Fruit fly (Drosophila melanogaster) whole organism, wandering third instar larva: ENCODE data around the gene CG12170.

Source experiments
- CG32264 ChIP-seq: fragments of 200-800 bp; sonication (Bioruptor generic); optimal IDR thresholded peaks from 2 replicates; lab custom pipeline; 2016; ENCODE audit warnings: missing biosample characterization, missing genetic modification characterization
- CG9705 ChIP-seq: fragments of 200-800 bp; sonication (Bioruptor generic); optimal IDR thresholded peaks from 2 replicates; lab custom pipeline; 2018; ENCODE audit warnings: missing biosample characterization, mild to moderate bottlenecking, missing genetic modification characterization
- CrebA ChIP-seq: fragments of 200-800 bp; sonication (Bioruptor generic); optimal IDR thresholded peaks from 2 replicates; lab custom pipeline; 2016; ENCODE audit warnings: missing biosample characterization, mild to moderate bottlenecking, missing genetic modification characterization, borderline replicate concordance
- Dfd ChIP-seq: fragments of >200 bp; optimal IDR thresholded peaks from 2 replicates; lab custom pipeline; 2017; ENCODE audit warnings: missing biosample characterization, missing genetic modification characterization
- Dif ChIP-seq: fragments of 200-275, 200-300 bp; sonication (Bioruptor generic); optimal IDR thresholded peaks from 2 replicates; lab custom pipeline; 2018; ENCODE audit warnings: missing biosample characterization, missing genetic modification characterization; ENCODE audit not compliant: partially characterized antibody
- GATAd ChIP-seq: sonication (Bioruptor generic); optimal IDR thresholded peaks from 2 replicates; lab custom pipeline; 2016; ENCODE audit warnings: missing biosample characterization, missing genetic modification characterization
- HLH106 ChIP-seq: fragments of 200-800 bp; optimal IDR thresholded peaks from 3 replicates; lab custom pipeline; 2019; ENCODE audit warnings: missing biosample characterization, mild to moderate bottlenecking, missing genetic modification characterization, moderate library complexity
- Hnf4 ChIP-seq: fragments of 200-800 bp; sonication (Bioruptor generic); optimal IDR thresholded peaks from 2 replicates; lab custom pipeline; 2016; ENCODE audit warnings: missing biosample characterization, mild to moderate bottlenecking, missing genetic modification characterization
- Hr83 ChIP-seq: fragments of 200-300 bp; sonication (Bioruptor generic); optimal IDR thresholded peaks from 2 replicates; lab custom pipeline; 2016; ENCODE audit warnings: missing biosample characterization, mild to moderate bottlenecking, missing genetic modification characterization, moderate library complexity; ENCODE audit not compliant: poor library complexity, severe bottlenecking
- Jra ChIP-seq: sonication (Bioruptor generic); optimal IDR thresholded peaks from 2 replicates; lab custom pipeline; 2016; ENCODE audit warnings: missing biosample characterization, missing genetic modification characterization
- Mio ChIP-seq: sonication (Bioruptor generic); optimal IDR thresholded peaks from 2 replicates; lab custom pipeline; 2016; ENCODE audit warnings: missing biosample characterization, missing genetic modification characterization
- Myc ChIP-seq: fragments of >200 bp; optimal IDR thresholded peaks from 2 replicates; lab custom pipeline; 2017
- N ChIP-seq: fragments of >200 bp; optimal IDR thresholded peaks from 2 replicates; lab custom pipeline; 2018; ENCODE audit warnings: missing biosample characterization, missing external identifiers, missing genetic modification characterization
- OdsH ChIP-seq: fragments of 200-800 bp; sonication (Bioruptor generic); optimal IDR thresholded peaks from 2 replicates; lab custom pipeline; 2016; ENCODE audit warnings: missing biosample characterization, mild to moderate bottlenecking, missing genetic modification characterization
- Rel ChIP-seq, 2 experiments: fragments of 200-800 bp; sonication (Bioruptor generic) in 1 of 2; optimal IDR thresholded peaks; 2 replicates in 1 of 2; 3 replicates in 1 of 2; lab custom pipeline; 2016 to 2019; ENCODE audit warnings: mild to moderate bottlenecking in 2 of 2, missing biosample characterization in 2 of 2, missing genetic modification characterization in 2 of 2, moderate library complexity in 1 of 2
- Sp1 ChIP-seq: fragments of 200-800 bp; sonication (Bioruptor generic); optimal IDR thresholded peaks from 3 replicates; lab custom pipeline; 2019; ENCODE audit warnings: missing biosample characterization, mild to moderate bottlenecking, missing genetic modification characterization, moderate library complexity
- br ChIP-seq: fragments of 200-800 bp; sonication (Bioruptor generic); optimal IDR thresholded peaks from 2 replicates; lab custom pipeline; 2016; ENCODE audit warnings: missing biosample characterization, missing genetic modification characterization
- brk ChIP-seq: fragments of 200-800 bp; sonication (Bioruptor generic); optimal IDR thresholded peaks from 2 replicates; lab custom pipeline; 2016; ENCODE audit warnings: missing biosample characterization, mild to moderate bottlenecking, missing genetic modification characterization
- dmrt93B ChIP-seq: fragments of 200-800 bp; sonication (Bioruptor generic); optimal IDR thresholded peaks from 2 replicates; lab custom pipeline; 2018; ENCODE audit warnings: missing biosample characterization, mild to moderate bottlenecking, missing genetic modification characterization
- dsf ChIP-seq: sonication (Bioruptor generic); optimal IDR thresholded peaks from 2 replicates; lab custom pipeline; 2016; ENCODE audit warnings: missing biosample characterization, missing genetic modification characterization, borderline replicate concordance
- ey ChIP-seq: fragments of 200-800 bp; sonication (Bioruptor generic); optimal IDR thresholded peaks from 2 replicates; lab custom pipeline; 2016; ENCODE audit warnings: missing biosample characterization, missing genetic modification characterization
- foxo ChIP-seq, 2 experiments: fragments of 200-800 bp; sonication (Bioruptor generic); optimal IDR thresholded peaks; 2 replicates in 1 of 2; 3 replicates in 1 of 2; lab custom pipeline; 2016 to 2017; ENCODE audit warnings: missing biosample characterization in 2 of 2, missing genetic modification characterization in 2 of 2
- fru ChIP-seq: fragments of 200-800 bp; sonication (Bioruptor generic); optimal IDR thresholded peaks from 3 replicates; lab custom pipeline; 2016; ENCODE audit warnings: missing biosample characterization, mild to moderate bottlenecking, missing genetic modification characterization
- h ChIP-seq: fragments of 200-800 bp; sonication (Bioruptor generic); optimal IDR thresholded peaks from 3 replicates; lab custom pipeline; 2016; ENCODE audit warnings: missing biosample characterization, mild to moderate bottlenecking, missing genetic modification characterization
- jim ChIP-seq: fragments of 175-275, 200-325 bp; sonication (Bioruptor generic); optimal IDR thresholded peaks from 2 replicates; lab custom pipeline; 2016; ENCODE audit warnings: missing biosample characterization, mild to moderate bottlenecking, missing genetic modification characterization
- lola ChIP-seq: fragments of >200 bp; optimal IDR thresholded peaks from 2 replicates; lab custom pipeline; 2017; ENCODE audit warnings: missing biosample characterization, missing genetic modification characterization
- pan ChIP-seq: fragments of >200 bp; optimal IDR thresholded peaks from 2 replicates; lab custom pipeline; 2017
- psq ChIP-seq: fragments of 200-800 bp; sonication (Bioruptor generic); optimal IDR thresholded peaks from 3 replicates; lab custom pipeline; 2017; ENCODE audit warnings: missing biosample characterization, mild to moderate bottlenecking, missing genetic modification characterization, moderate library complexity
- rgr ChIP-seq: fragments of 200-800 bp; sonication (Bioruptor generic); optimal IDR thresholded peaks from 3 replicates; lab custom pipeline; 2016; ENCODE audit warnings: missing biosample characterization, mild to moderate bottlenecking, missing genetic modification characterization
- sage ChIP-seq: fragments of 200-800 bp; sonication (Bioruptor generic); optimal IDR thresholded peaks from 2 replicates; lab custom pipeline; 2016; ENCODE audit warnings: missing biosample characterization, mild to moderate bottlenecking, missing genetic modification characterization
- sv ChIP-seq: fragments of 200-800 bp; sonication (Bioruptor generic); optimal IDR thresholded peaks from 3 replicates; lab custom pipeline; 2016; ENCODE audit warnings: missing biosample characterization, missing genetic modification characterization
- tai ChIP-seq: sonication (Bioruptor generic); optimal IDR thresholded peaks from 2 replicates; lab custom pipeline; 2016; ENCODE audit warnings: missing biosample characterization, missing genetic modification characterization
- usp ChIP-seq: fragments of >200 bp; optimal IDR thresholded peaks from 2 replicates; lab custom pipeline; 2017; ENCODE audit warnings: missing biosample characterization, missing genetic modification characterization
- woc ChIP-seq: sonication (Bioruptor generic); optimal IDR thresholded peaks from 2 replicates; lab custom pipeline; 2016; ENCODE audit warnings: missing biosample characterization, mild to moderate bottlenecking, missing genetic modification characterization

Gene CG12170

DNA sequence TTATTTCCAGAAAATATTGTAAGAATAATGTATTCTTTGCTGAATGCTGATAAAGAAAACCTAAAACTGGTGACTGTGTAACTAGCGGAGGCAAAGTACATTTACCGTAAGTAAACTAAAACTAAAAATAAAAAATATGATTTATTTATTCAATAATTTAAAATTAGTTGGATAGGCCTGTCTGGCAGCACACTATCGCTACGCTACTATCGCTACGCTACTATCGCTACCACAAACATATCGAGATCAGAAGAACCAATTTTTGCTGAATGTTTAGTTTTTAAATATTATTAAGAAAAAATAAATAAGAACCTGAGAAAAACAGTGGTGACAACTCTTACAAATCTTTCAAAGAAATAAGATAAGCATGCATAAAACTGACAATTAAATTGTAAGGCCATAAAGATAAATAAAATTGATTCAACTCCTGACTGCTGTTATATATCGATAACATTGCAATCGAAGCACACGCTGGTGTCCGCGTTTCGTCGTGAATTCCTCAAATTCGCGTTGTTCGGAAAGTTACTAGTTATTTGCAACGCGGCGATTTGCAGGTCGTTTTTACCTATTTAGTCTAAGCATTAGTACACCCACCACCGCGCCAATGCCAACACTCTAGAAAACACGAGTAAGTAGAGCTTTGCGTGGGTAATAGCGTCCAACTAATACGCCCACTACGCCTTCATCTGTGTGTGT is 23.3 kb downstream of the CG12170 start, which contains the start of gene Wdr33:
Gene Wdr33, plus strand, starts transcription at position 438 of the 696 bp plus-strand sequence.
- TF ChIP-seq Hnf4 (GFP tag; lab: Kevin White, UChicago) (no peak), foxo (GFP tag; optimal IDR thresholded peaks at IDR 0.05; lab: Kevin White, UChicago) (peak in 1 of 2 experiments; percentile 51), br (GFP tag; lab: Kevin White, UChicago) (no peak), Myc (lab: Kevin White, UChicago) (no peak), jim (GFP tag; lab: Kevin White, UChicago) (no peak), dsf (GFP tag; lab: Kevin White, UChicago) (no peak), fru (GFP tag; lab: Kevin White, UChicago) (peak; percentile 22), CG9705 (GFP tag; lab: Kevin White, UChicago) (peak; percentile 49), HLH106 (tag; lab: Kevin White, UChicago) (peak; percentile 64), Jra (GFP tag; lab: Kevin White, UChicago) (no peak), rgr (peak; percentile 29), woc (GFP tag; lab: Kevin White, UChicago) (peak; percentile 45), Hr83 (GFP tag; lab: Kevin White, UChicago) (peak; percentile 34), Sp1 (peak; percentile 22), Dfd (GFP tag; lab: Kevin White, UChicago) (no peak), N (GFP tag; lab: Kevin White, UChicago) (no peak)

DNA sequence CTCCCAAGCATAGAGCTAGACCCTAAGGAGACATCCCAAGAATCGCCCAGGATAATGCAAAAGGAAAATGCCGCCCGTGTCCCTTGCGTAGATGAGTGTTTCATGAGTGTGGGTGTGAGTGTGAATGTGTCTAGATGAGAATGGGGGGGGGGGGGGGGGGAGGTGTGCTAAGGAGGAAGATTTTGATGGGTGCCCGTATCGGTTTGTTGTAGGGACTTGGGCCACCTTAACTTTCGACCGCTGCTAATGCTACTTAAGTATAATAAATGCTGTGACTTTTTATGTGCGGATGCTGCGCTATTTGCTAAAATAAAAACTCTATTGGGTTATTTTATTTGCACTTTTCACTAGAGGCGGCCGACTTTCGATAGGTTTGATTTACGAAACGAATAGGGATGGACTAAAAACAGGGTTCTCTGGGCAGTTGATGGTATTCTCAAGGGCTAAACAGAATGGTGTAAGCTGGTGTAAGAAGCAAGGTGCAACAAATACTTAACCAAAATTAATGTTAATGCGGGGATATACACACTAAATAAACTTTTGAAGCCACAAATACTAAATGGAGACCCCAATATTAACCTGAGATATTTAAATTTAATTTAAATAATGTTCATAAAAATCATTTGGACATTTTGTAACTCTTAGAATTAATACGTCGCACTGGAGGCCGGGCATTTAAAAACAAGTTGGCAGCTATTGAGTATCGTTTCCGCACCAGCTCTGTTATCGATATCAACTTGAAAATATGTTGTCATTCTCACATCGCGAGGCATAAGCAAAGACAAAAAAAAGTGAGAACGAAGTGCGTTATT is 32.1 kb downstream of the CG12170 start, which contains the start of the genes Xe7 and Atg17:
Gene Xe7, minus strand, starts transcription at position 407 of the 812 bp plus-strand sequence.
Gene Atg17, plus strand, starts transcription at position 786 of the 812 bp plus-strand sequence.
- TF ChIP-seq CG9705 (GFP tag; lab: Kevin White, UChicago) (peak; percentile 91), Myc (lab: Kevin White, UChicago) (peak; percentile 9), sage (GFP tag; lab: Kevin White, UChicago) (peak; percentile 54), psq (GFP tag; lab: Kevin White, UChicago) (peak; percentile 81), brk (GFP tag; lab: Kevin White, UChicago) (peak; percentile 77), GATAd (GFP tag; lab: Kevin White, UChicago) (peak; percentile 85), Mio (GFP tag; lab: Kevin White, UChicago) (no peak), OdsH (GFP tag; lab: Kevin White, UChicago) (peak; percentile 86), rgr (peak; percentile 91), dmrt93B (GFP tag; lab: Kevin White, UChicago) (peak; percentile 87), Dif (GFP tag; lab: Kevin White, UChicago) (no peak), tai (GFP tag; lab: Kevin White, UChicago) (no peak), CG32264 (peak; percentile 45), woc (GFP tag; lab: Kevin White, UChicago) (peak; percentile 68), Hnf4 (GFP tag; lab: Kevin White, UChicago) (peak; percentile 88), br (GFP tag; lab: Kevin White, UChicago) (peak; percentile 87), h (GFP tag; lab: Kevin White, UChicago) (peak; percentile 90), Jra (GFP tag; lab: Kevin White, UChicago) (peak; percentile 66), sv (GFP tag; lab: Kevin White, UChicago) (peak; percentile 89), Rel (GFP tag; optimal IDR thresholded peaks at IDR 0.05; lab: Kevin White, UChicago) (no peak), Rel (tag; optimal IDR thresholded peaks at IDR 0.05; lab: Kevin White, UChicago) (peak; percentile 61), Dfd (GFP tag; lab: Kevin White, UChicago) (peak; percentile 18), fru (GFP tag; lab: Kevin White, UChicago) (peak; percentile 89), ey (GFP tag; lab: Kevin White, UChicago) (peak; percentile 92), usp (GFP tag; lab: Kevin White, UChicago) (no peak), HLH106 (tag; lab: Kevin White, UChicago) (peak; percentile 95), foxo (GFP tag; optimal IDR thresholded peaks at IDR 0.05; lab: Kevin White, UChicago) (peak; percentile 19 to 94), dsf (GFP tag; lab: Kevin White, UChicago) (peak; percentile 85), CrebA (GFP tag; lab: Kevin White, UChicago) (no peak), pan (no peak), lola (GFP tag; lab: Kevin White, UChicago) (no peak), jim (GFP tag; lab: Kevin White, UChicago) (no peak), Sp1 (peak; percentile 88), Hr83 (GFP tag; lab: Kevin White, UChicago) (peak; percentile 31)
